Fruit fly (Drosophila melanogaster) whole organism: ENCODE data around the gene CG6138.

Experiments
- psq ChIP-seq: fragments of >200 bp; optimal IDR thresholded peaks from 2 replicates; lab custom pipeline; 2017
- usp ChIP-seq: fragments of >200 bp; optimal IDR thresholded peaks from 2 replicates; lab custom pipeline; 2017; ENCODE audit warnings: missing biosample characterization, missing genetic modification characterization, mixed read lengths

- TF ChIP-seq psq (lab: Kevin White, UChicago) (no peak), usp (GFP tag; lab: Kevin White, UChicago) (no peak)
Observed at dm6 chr2L:10613104-10613503, 46.0 kb downstream of the CG6138 start.
